Worm (Caenorhabditis elegans) whole organism, mixed stage, embryonic: ENCODE data around the gene C31G12.3.

Experiments
- ceh-83 ChIP-seq: fragments of 200-800 bp; sonication (Bioruptor generic); optimal IDR thresholded peaks from 2 replicates; lab custom pipeline; 2018; ENCODE audit warnings: mild to moderate bottlenecking, missing genetic modification characterization, missing compliant biosample characterization
- mls-2 ChIP-seq: sonication (generic microtip); optimal IDR thresholded peaks from 2 replicates; lab custom pipeline; 2016; ENCODE audit warnings: mild to moderate bottlenecking, missing genetic modification characterization, moderate library complexity, missing compliant biosample characterization
- nhr-237 ChIP-seq: fragments of 150-350 bp; optimal IDR thresholded peaks from 2 replicates; lab custom pipeline; 2014; ENCODE audit warnings: missing biosample characterization, missing genetic modification characterization
- snpc-4 ChIP-seq: fragments of 150-350 bp; optimal IDR thresholded peaks from 2 replicates; lab custom pipeline; 2014; ENCODE audit warnings: missing biosample characterization, missing genetic modification characterization
- unc-62 ChIP-seq: fragments of 150-350 bp; optimal IDR thresholded peaks from 2 replicates; lab custom pipeline; 2014; ENCODE audit warnings: missing biosample characterization, missing genetic modification reagents, missing genetic modification characterization

DNA sequence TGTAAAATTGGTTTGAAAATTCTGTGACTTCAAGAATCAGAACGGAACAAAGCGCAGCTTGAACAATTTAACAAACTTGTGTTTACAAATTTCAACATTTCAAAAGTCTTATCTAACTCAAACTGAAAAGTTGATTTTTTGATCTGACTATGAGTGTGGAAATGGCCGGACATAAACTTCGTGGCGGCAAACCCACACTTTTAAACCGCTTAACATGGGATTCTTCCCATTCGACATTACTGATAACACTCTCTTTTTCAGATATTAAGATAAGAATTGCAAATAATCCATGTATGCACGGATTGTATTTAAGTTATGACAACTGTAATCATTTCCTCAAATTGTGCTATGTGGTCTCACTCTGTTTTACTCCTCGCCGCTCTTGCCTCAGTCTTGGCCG is 6.1 kb downstream of the C31G12.3 start, which contains the start of gene clec-42:
- no peak for TF ChIP-seq unc-62 (GFP tag; lab: Kevin White, UChicago)
- TF ChIP-seq mls-2 (tag; lab: Kevin White, UChicago) = no peak
- TF ChIP-seq nhr-237 = no peak
- no peak for TF ChIP-seq ceh-83 (GFP tag; lab: Kevin White, UChicago)
- TF ChIP-seq snpc-4 (tag; lab: Kevin White, UChicago) = no peak
